Fruit fly (Drosophila melanogaster) ovary, adult (tissue): ENCODE results near the gene CG42514.

Source experiments
- CG17801 ChIP-seq: fragments of 200-800 bp; optimal IDR thresholded peaks from 2 replicates; lab custom pipeline; 2019; ENCODE audit warnings: missing biosample characterization, mild to moderate bottlenecking, missing genetic modification characterization, moderate library complexity; ENCODE audit not compliant: partially characterized antibody

CG42514 gene

dm6 chr3L:16487812-16488211 is 8.2 kb downstream of the CG42514 start:
- no peak for TF ChIP-seq CG17801 (GFP tag; lab: Kevin White, UChicago)

- no peak for TF ChIP-seq CG17801 (GFP tag; lab: Kevin White, UChicago)
Measured at dm6 chr3L:16486502-16486901, 9.5 kb downstream of the CG42514 start.

dm6 chr3L:16484739-16485524 is 11.1 kb downstream of the CG42514 start:
- no peak for TF ChIP-seq CG17801 (GFP tag; lab: Kevin White, UChicago)

dm6 chr3L:16483524-16484370 is 12.3 kb downstream of the CG42514 start, which contains the start of gene aos:
aos (minus strand) TSS chr3L:16483650.
- TF ChIP-seq CG17801 (GFP tag; lab: Kevin White, UChicago), result peak; percentile 75

dm6 chr3L:16482167-16482566 is 13.9 kb downstream of the CG42514 start:
- no peak for TF ChIP-seq CG17801 (GFP tag; lab: Kevin White, UChicago)

dm6 chr3L:16480408-16481193 is 15.4 kb downstream of the CG42514 start:
- peak; percentile 86 for TF ChIP-seq CG17801 (GFP tag; lab: Kevin White, UChicago)

dm6 chr3L:16478608-16479203 is 17.3 kb downstream of the CG42514 start:
- no peak for TF ChIP-seq CG17801 (GFP tag; lab: Kevin White, UChicago)

- TF ChIP-seq CG17801 (GFP tag; lab: Kevin White, UChicago), result no peak
Measured at dm6 chr3L:16477730-16478129, 18.3 kb downstream of the CG42514 start.

- TF ChIP-seq CG17801 (GFP tag; lab: Kevin White, UChicago), result no peak
Measured at dm6 chr3L:16477134-16477702, 18.8 kb downstream of the CG42514 start.

dm6 chr3L:16476709-16477119 is 19.3 kb downstream of the CG42514 start:
- TF ChIP-seq CG17801 (GFP tag; lab: Kevin White, UChicago), result no peak

- TF ChIP-seq CG17801 (GFP tag; lab: Kevin White, UChicago), result no peak
Measured at dm6 chr3L:16475518-16476126, 20.4 kb downstream of the CG42514 start.

dm6 chr3L:16474130-16474529 is 21.9 kb downstream of the CG42514 start:
- no peak for TF ChIP-seq CG17801 (GFP tag; lab: Kevin White, UChicago)

dm6 chr3L:16470071-16470470 is 26.0 kb downstream of the CG42514 start:
- TF ChIP-seq CG17801 (GFP tag; lab: Kevin White, UChicago), result no peak

- peak; percentile 52 for TF ChIP-seq CG17801 (GFP tag; lab: Kevin White, UChicago)
Measured at dm6 chr3L:16463846-16464245, 32.2 kb downstream of the CG42514 start.
